Fruit fly (Drosophila melanogaster): ENCODE data around the gene Hsp68.

Gene Hsp68

DNA sequence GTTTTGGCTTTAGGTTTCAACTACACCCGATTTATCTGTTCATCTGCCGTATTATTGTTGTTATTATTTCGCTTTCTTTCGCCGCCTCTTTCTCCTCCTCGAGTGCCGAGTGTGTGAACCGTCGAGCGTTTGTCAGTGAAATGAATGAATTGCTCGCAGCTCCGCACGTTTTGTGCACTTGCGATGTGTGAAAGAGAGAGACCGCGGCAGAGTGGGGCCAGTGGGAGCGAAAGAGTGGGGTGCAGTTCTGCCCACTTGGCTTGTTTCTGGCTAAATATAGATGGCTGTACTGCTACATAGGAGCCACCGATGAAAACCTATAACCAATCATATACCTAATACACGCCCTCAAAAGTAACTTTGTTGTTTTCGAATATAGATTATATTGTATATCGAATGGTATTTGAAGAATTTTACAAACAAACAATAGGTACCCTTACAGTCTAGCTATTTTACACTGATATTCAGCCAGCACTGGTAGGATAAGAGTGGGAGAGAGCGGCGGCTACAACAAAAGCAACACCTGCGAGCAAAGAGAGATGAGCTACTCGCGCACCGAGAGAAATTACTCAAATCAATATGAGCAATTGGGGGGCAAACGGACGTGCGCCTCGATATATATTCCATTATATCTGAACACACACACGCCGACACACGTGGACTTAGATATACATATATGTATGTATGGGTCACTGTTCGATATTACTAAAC, 50.5 kb downstream of the Hsp68 start (continued):
- TF ChIP-seq CG15073 (GFP tag; optimal IDR thresholded peaks at IDR 0.05) (no peak), Neu2 (GFP tag; optimal IDR thresholded peaks at IDR 0.05; ENCODE audit: borderline replicate concordance) (no peak), mld (GFP tag; IDR thresholded peaks at IDR 0.05; ENCODE audit: partially characterized antibody) (no peak), CG17612 (GFP tag; IDR thresholded peaks at IDR 0.05) (no peak), psq (GFP tag; optimal IDR thresholded peaks at IDR 0.05) (no peak), Sry-δ (GFP tag; optimal IDR thresholded peaks at IDR 0.05) (no peak), CG14965 (GFP tag; optimal IDR thresholded peaks at IDR 0.05; ENCODE audit: borderline replicate concordance) (no peak), CG10543 (GFP tag; optimal IDR thresholded peaks at IDR 0.05) (peak; percentile 15), CG10274 (GFP tag; optimal IDR thresholded peaks at IDR 0.05) (no peak), CG7963 (GFP tag; IDR thresholded peaks at IDR 0.05; ENCODE audit: partially characterized antibody) (no peak), CG6254 (GFP tag; optimal IDR thresholded peaks at IDR 0.05) (no peak), unpg (GFP tag; optimal IDR thresholded peaks at IDR 0.05) (no peak), zen (tag; optimal IDR thresholded peaks at IDR 0.05) (no peak), CG7357 (GFP tag; IDR thresholded peaks at IDR 0.05) (no peak), ac (GFP tag; optimal IDR thresholded peaks at IDR 0.05) (no peak), dysf (GFP tag; IDR thresholded peaks at IDR 0.05) (peak; percentile 43; the same call in 1 of the 3 replicates), nom (GFP tag; optimal IDR thresholded peaks at IDR 0.05) (no peak), HmgD (GFP tag; optimal IDR thresholded peaks at IDR 0.05) (no peak), CG7372 (GFP tag; IDR thresholded peaks at IDR 0.05) (no peak), CG9817 (tag; optimal IDR thresholded peaks at IDR 0.05) (no peak), CG11723 (GFP tag; optimal IDR thresholded peaks at IDR 0.05) (no peak), CG1233 (GFP tag; optimal IDR thresholded peaks at IDR 0.05) (no peak), pan (optimal IDR thresholded peaks at IDR 0.05) (no peak), pan (GFP tag; optimal IDR thresholded peaks at IDR 0.05 in 1 of 2, IDR thresholded peaks at IDR 0.05 in 1 of 2) (peak in 1 of 2 experiments; percentile 19), CG13296 (GFP tag; optimal IDR thresholded peaks at IDR 0.05) (no peak), Trl (optimal IDR thresholded peaks at IDR 0.05) (peak; percentile 63 to 79), Trl (GFP tag; optimal IDR thresholded peaks at IDR 0.05) (no peak), vvl (GFP tag; IDR thresholded peaks at IDR 0.05) (no peak), CG12155 (GFP tag; optimal IDR thresholded peaks at IDR 0.05) (no peak), Ets97D (GFP tag; optimal IDR thresholded peaks at IDR 0.05) (no peak), hkb (optimal IDR thresholded peaks at IDR 0.05) (no peak), hkb (GFP tag; IDR thresholded peaks at IDR 0.05) (no peak), CG31388 (GFP tag; optimal IDR thresholded peaks at IDR 0.05) (no peak), luna (GFP tag; optimal IDR thresholded peaks at IDR 0.05) (no peak), disco-r (GFP tag; optimal IDR thresholded peaks at IDR 0.05) (no peak), inv (GFP tag; IDR thresholded peaks at IDR 0.05; ENCODE audit: partially characterized antibody) (no peak), caup (GFP tag; optimal IDR thresholded peaks at IDR 0.05; ENCODE audit: severe bottlenecking) (no peak), NFAT (GFP tag; IDR thresholded peaks at IDR 0.05) (no peak), sc (optimal IDR thresholded peaks at IDR 0.05) (no peak), sc (GFP tag; optimal IDR thresholded peaks at IDR 0.05) (no peak), CG1529 (GFP tag; optimal IDR thresholded peaks at IDR 0.05) (no peak), Dfd (GFP tag; optimal IDR thresholded peaks at IDR 0.05) (no peak), slp2 (GFP tag; optimal IDR thresholded peaks at IDR 0.05) (no peak), nerfin-2 (GFP tag; IDR thresholded peaks at IDR 0.05; ENCODE audit: partially characterized antibody) (no peak), Hr39 (optimal IDR thresholded peaks at IDR 0.05) (no peak), CG8478 (optimal IDR thresholded peaks at IDR 0.05) (no peak), CG10209 (GFP tag; optimal IDR thresholded peaks at IDR 0.05) (no peak), Dp (GFP tag; optimal IDR thresholded peaks at IDR 0.05) (no peak), Side (GFP tag; optimal IDR thresholded peaks at IDR 0.05) (no peak), ATbp (GFP tag; optimal IDR thresholded peaks at IDR 0.05) (no peak), sug (tag; optimal IDR thresholded peaks at IDR 0.05) (peak; percentile 19), cad (GFP tag; optimal IDR thresholded peaks at IDR 0.05) (no peak)

Data from whole organism, embryonic.